Worm (Caenorhabditis elegans): Measurements from ENCODE around the gene T15B12.2.

DNA sequence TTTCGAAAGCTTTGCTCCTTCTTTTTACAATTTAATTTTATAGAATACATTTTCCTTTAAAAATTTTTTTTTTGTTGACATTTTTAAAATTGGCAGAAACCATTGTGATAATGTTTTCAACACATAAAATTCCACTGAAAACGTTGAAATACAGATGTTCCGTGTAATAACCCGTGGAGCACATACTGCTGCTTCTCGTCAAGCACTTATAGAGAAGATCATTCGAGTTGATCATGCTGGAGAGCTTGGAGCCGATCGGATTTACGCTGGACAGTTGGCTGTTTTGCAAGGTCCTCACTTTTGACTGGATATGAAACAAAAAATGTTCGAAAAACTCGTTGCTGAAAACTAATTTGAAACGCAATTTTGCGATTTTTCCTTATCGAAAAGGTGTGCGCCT, 23.9 kb downstream of the T15B12.2 start, which contains the start of gene clk-1:
- TF ChIP-seq ztf-11 (tag; optimal IDR thresholded peaks at IDR 0.05) (no peak), nhr-12 (tag; optimal IDR thresholded peaks at IDR 0.05) (no peak), elt-3 (tag; optimal IDR thresholded peaks at IDR 0.05) (no peak), ceh-82 (tag; optimal IDR thresholded peaks at IDR 0.05) (no peak), ama-1 (optimal IDR thresholded peaks at IDR 0.05) (no peak), nhr-77 (tag; optimal IDR thresholded peaks at IDR 0.05) (no peak), unc-62 (GFP tag; optimal IDR thresholded peaks at IDR 0.05) (no peak)

All from whole organism, L2 larva.